Worm (Caenorhabditis elegans) whole organism, L4 larva: Measurements from ENCODE around the gene hst-2.
A peak's percentile ranks its signal among the peaks of the same experiment; 100 is the strongest.

Experiments
- D1046.2 ChIP-seq: fragments of 200-800 bp; sonication (Bioruptor generic); IDR thresholded peaks from 2 replicates; pipeline ENCODE4 v1.3.6; 2022; ENCODE audit warnings: missing genetic modification characterization, missing compliant biosample characterization
- F44E2.7 ChIP-seq: fragments of 200-800 bp; sonication (Bioruptor generic); IDR thresholded peaks from 2 replicates; pipeline ENCODE4 v2.1.2; 2022; ENCODE audit warnings: missing genetic modification characterization, missing compliant biosample characterization
- F49E8.2 ChIP-seq: sonication (generic microtip); optimal IDR thresholded peaks from 2 replicates; lab custom pipeline; 2016; ENCODE audit warnings: missing compliant biosample characterization, mild to moderate bottlenecking, missing genetic modification characterization, borderline replicate concordance
- T20F7.1 ChIP-seq: fragments of 200-800 bp; sonication (Bioruptor generic); optimal IDR thresholded peaks from 2 replicates; lab custom pipeline; 2018; ENCODE audit warnings: mild to moderate bottlenecking, missing genetic modification characterization, missing compliant biosample characterization
- Y105C5A.15 ChIP-seq: fragments of 200-800 bp; sonication (Bioruptor generic); IDR thresholded peaks from 2 replicates; pipeline ENCODE4 v1.3.6; 2022; ENCODE audit warnings: missing genetic modification characterization, missing compliant biosample characterization
- Y5F2A.4 ChIP-seq: fragments of 200-800 bp; sonication (Bioruptor generic); optimal IDR thresholded peaks from 2 replicates; lab custom pipeline; 2018; ENCODE audit warnings: mild to moderate bottlenecking, missing genetic modification characterization, missing compliant biosample characterization
- aha-1 ChIP-seq: fragments of 150-350 bp; peaks from one replicate; lab custom pipeline; 2014; ENCODE audit warnings: missing biosample characterization, missing genetic modification characterization
- aly-2 ChIP-seq: sonication (generic microtip); optimal IDR thresholded peaks from 2 replicates; lab custom pipeline; 2018; ENCODE audit warnings: missing biosample characterization, missing genetic modification characterization
- attf-4 ChIP-seq: sonication (generic microtip); optimal IDR thresholded peaks from 3 replicates; lab custom pipeline; 2017; ENCODE audit warnings: missing biosample characterization, missing genetic modification characterization
- ceh-32 ChIP-seq: sonication (generic microtip); optimal IDR thresholded peaks from 2 replicates; lab custom pipeline; 2016; ENCODE audit warnings: mild to moderate bottlenecking, missing genetic modification characterization, missing compliant biosample characterization; ENCODE audit not compliant: poor library complexity
- ceh-44 ChIP-seq: fragments of 200-800 bp; sonication (Bioruptor generic); IDR thresholded peaks from 2 replicates; pipeline ENCODE4 v1.3.6; 2022; ENCODE audit warnings: missing genetic modification reagents, missing genetic modification characterization, missing compliant biosample characterization
- ces-1 ChIP-seq: fragments of 150-350 bp; sonication (generic microtip); optimal IDR thresholded peaks from 4 replicates; lab custom pipeline; 2014; ENCODE audit warnings: missing biosample characterization, missing genetic modification reagents, missing genetic modification characterization
- cey-2 ChIP-seq: sonication (generic microtip); optimal IDR thresholded peaks from 3 replicates; lab custom pipeline; 2017; ENCODE audit warnings: missing genetic modification characterization, mild to moderate bottlenecking, missing compliant biosample characterization, antibody characterized with exemption, borderline replicate concordance; ENCODE audit not compliant: insufficient read depth
- ctbp-1 ChIP-seq: fragments of 200-800 bp; sonication (Bioruptor generic); IDR thresholded peaks from 2 replicates; pipeline ENCODE4 v1.3.6; 2022; ENCODE audit warnings: missing genetic modification reagents, missing genetic modification characterization, missing compliant biosample characterization
- daf-16 ChIP-seq, 3 experiments: sonication (generic microtip); optimal IDR thresholded peaks; 2 replicates each; lab custom pipeline; 2016 to 2017; ENCODE audit warnings: missing genetic modification characterization in 3 of 3, missing genetic modification reagents in 3 of 3, mild to moderate bottlenecking in 2 of 3, missing compliant biosample characterization in 2 of 3, missing biosample characterization in 1 of 3, moderate library complexity in 1 of 3
- daf-8 ChIP-seq: fragments of 200-800 bp; sonication (Bioruptor generic); IDR thresholded peaks from 2 replicates; pipeline ENCODE4 v1.3.6; 2022; ENCODE audit warnings: missing genetic modification characterization, missing compliant biosample characterization
- dmd-6 ChIP-seq: fragments of 200-800 bp; sonication (Bioruptor generic); IDR thresholded peaks from 2 replicates; pipeline ENCODE4 v1.3.6; 2022; ENCODE audit warnings: missing genetic modification reagents, missing genetic modification characterization, missing compliant biosample characterization
- dmd-8 ChIP-seq: fragments of 200-800 bp; sonication (Bioruptor generic); IDR thresholded peaks from 2 replicates; pipeline ENCODE4 v1.3.6; 2022; ENCODE audit warnings: missing genetic modification characterization, missing compliant biosample characterization
- dpl-1 ChIP-seq: fragments of 150-350 bp; optimal IDR thresholded peaks from 2 replicates; lab custom pipeline; 2014; ENCODE audit warnings: missing biosample characterization, missing genetic modification reagents, missing genetic modification characterization
- egl-43 ChIP-seq: fragments of 200-800 bp; sonication (Bioruptor generic); IDR thresholded peaks from 2 replicates; pipeline ENCODE4 v1.3.6; 2022; ENCODE audit warnings: missing genetic modification reagents, missing genetic modification characterization, missing compliant biosample characterization
- fkh-10 ChIP-seq: fragments of 150-350 bp; optimal IDR thresholded peaks from 2 replicates; lab custom pipeline; 2014; ENCODE audit warnings: missing biosample characterization, missing genetic modification reagents, missing genetic modification characterization
- gei-8 ChIP-seq: fragments of 200-800 bp; sonication (Bioruptor generic); optimal IDR thresholded peaks from 2 replicates; lab custom pipeline; 2018; ENCODE audit warnings: mild to moderate bottlenecking, missing genetic modification characterization, missing compliant biosample characterization
- hlh-11 ChIP-seq: fragments of 200-800 bp; sonication (Bioruptor generic); optimal IDR thresholded peaks from 2 replicates; lab custom pipeline; 2018; ENCODE audit warnings: mild to moderate bottlenecking, missing genetic modification characterization, missing compliant biosample characterization
- hlh-30 ChIP-seq: sonication (generic microtip); optimal IDR thresholded peaks from 2 replicates; lab custom pipeline; 2017; ENCODE audit warnings: antibody characterized with exemption, mild to moderate bottlenecking, missing genetic modification characterization, missing compliant biosample characterization; ENCODE audit not compliant: insufficient read depth
- jun-1 ChIP-seq: fragments of 150-350 bp; optimal IDR thresholded peaks from 2 replicates; lab custom pipeline; 2014; ENCODE audit warnings: missing biosample characterization, missing genetic modification reagents, missing genetic modification characterization
- lin-13 ChIP-seq: fragments of 150-350 bp; optimal IDR thresholded peaks from 2 replicates; lab custom pipeline; 2014; ENCODE audit warnings: missing biosample characterization, missing genetic modification reagents, missing genetic modification characterization
- lin-29 ChIP-seq: fragments of 200-800 bp; sonication (Bioruptor generic); IDR thresholded peaks from 2 replicates; pipeline ENCODE4 v1.3.6; 2022; ENCODE audit warnings: missing genetic modification reagents, missing genetic modification characterization, missing compliant biosample characterization
- lin-38 ChIP-seq: fragments of 200-800 bp; sonication (Bioruptor generic); IDR thresholded peaks from 2 replicates; pipeline ENCODE4 v1.3.6; 2022; ENCODE audit warnings: missing genetic modification reagents, missing genetic modification characterization, missing compliant biosample characterization
- lir-3 ChIP-seq: sonication (generic microtip); optimal IDR thresholded peaks from 2 replicates; lab custom pipeline; 2016; ENCODE audit warnings: mild to moderate bottlenecking, missing genetic modification characterization, missing compliant biosample characterization
- madf-5 ChIP-seq, 2 experiments: fragments of 200-800 bp; sonication (Bioruptor generic); IDR thresholded peaks; 2 replicates each; pipeline ENCODE4 v1.3.6; 2022; ENCODE audit warnings: missing compliant biosample characterization in 2 of 2, missing genetic modification characterization in 2 of 2
- madf-9 ChIP-seq: fragments of 200-800 bp; sonication (Bioruptor generic); conservative IDR thresholded peaks from 2 replicates; pipeline ENCODE4 v1.3.6; 2022; ENCODE audit warnings: missing genetic modification reagents, missing genetic modification characterization, missing compliant biosample characterization
- mdl-1 ChIP-seq, 2 experiments: fragments of 150-350 bp in 1 of 2; sonication (generic microtip) in 1 of 2; optimal IDR thresholded peaks; 2 replicates each; lab custom pipeline; 2014 to 2017; ENCODE audit warnings: missing biosample characterization in 2 of 2, missing genetic modification characterization in 2 of 2
- mdt-29 ChIP-seq: fragments of 200-800 bp; sonication (Bioruptor generic); IDR thresholded peaks from 2 replicates; pipeline ENCODE4 v1.3.6; 2022; ENCODE audit warnings: missing genetic modification reagents, missing genetic modification characterization, missing compliant biosample characterization
- mep-1 ChIP-seq: fragments of 150-350 bp; sonication (generic microtip); optimal IDR thresholded peaks from 3 replicates; lab custom pipeline; 2014; ENCODE audit warnings: missing biosample characterization, missing genetic modification characterization
- mxl-2 ChIP-seq: fragments of 200-800 bp; sonication (Bioruptor generic); conservative IDR thresholded peaks from 2 replicates; pipeline ENCODE4 v1.3.6; 2022; ENCODE audit warnings: missing genetic modification reagents, missing genetic modification characterization, missing compliant biosample characterization
- mxl-3 ChIP-seq: fragments of 200-800 bp; sonication (Bioruptor generic); optimal IDR thresholded peaks from 2 replicates; lab custom pipeline; 2018; ENCODE audit warnings: mild to moderate bottlenecking, missing genetic modification characterization, missing compliant biosample characterization
- nhr-11 ChIP-seq: fragments of 150-350 bp; optimal IDR thresholded peaks from 2 replicates; lab custom pipeline; 2014; ENCODE audit warnings: missing biosample characterization, missing genetic modification characterization
- nhr-28 ChIP-seq: fragments of 150-350 bp; optimal IDR thresholded peaks from 2 replicates; lab custom pipeline; 2014; ENCODE audit warnings: missing biosample characterization, missing genetic modification characterization
- nhr-48 ChIP-seq: sonication (generic microtip); optimal IDR thresholded peaks from 2 replicates; lab custom pipeline; 2016; ENCODE audit warnings: mild to moderate bottlenecking, missing genetic modification characterization, missing compliant biosample characterization
- nhr-77 ChIP-seq: fragments of 150-350 bp; optimal IDR thresholded peaks from 2 replicates; lab custom pipeline; 2014; ENCODE audit warnings: missing biosample characterization, missing genetic modification characterization
- pha-4 ChIP-seq, 2 experiments: fragments of 150-350 bp in 1 of 2; fragments of 200-800 bp in 1 of 2; sonication (Bioruptor generic) in 1 of 2; IDR thresholded peaks in 1 of 2; optimal IDR thresholded peaks in 1 of 2; 2 replicates each; pipeline versions ENCODE4 v1.3.6 to Lab custom; 2014 to 2022; ENCODE audit warnings: missing genetic modification characterization in 2 of 2, missing genetic modification reagents in 2 of 2, missing biosample characterization in 1 of 2, missing compliant biosample characterization in 1 of 2
- pqm-1 ChIP-seq: sonication (generic microtip); optimal IDR thresholded peaks from 2 replicates; lab custom pipeline; 2017; ENCODE audit warnings: missing biosample characterization, missing genetic modification characterization
- snpc-4 ChIP-seq: fragments of 150-350 bp; optimal IDR thresholded peaks from 2 replicates; lab custom pipeline; 2014; ENCODE audit warnings: missing biosample characterization, missing genetic modification characterization
- spr-1 ChIP-seq: sonication (generic microtip); optimal IDR thresholded peaks from 2 replicates; lab custom pipeline; 2016; ENCODE audit warnings: mild to moderate bottlenecking, missing genetic modification characterization, missing compliant biosample characterization
- spr-3 ChIP-seq: fragments of 200-800 bp; sonication (Bioruptor generic); optimal IDR thresholded peaks from 2 replicates; lab custom pipeline; 2018; ENCODE audit warnings: mild to moderate bottlenecking, missing genetic modification characterization, missing compliant biosample characterization
- ztf-11 ChIP-seq: fragments of 150-350 bp; optimal IDR thresholded peaks from 2 replicates; lab custom pipeline; 2014; ENCODE audit warnings: missing biosample characterization, missing genetic modification characterization

Gene hst-2

ce11 chrX:11250983-11251382 lies 44.0 kb upstream of the hst-2 start:
- TF ChIP-seq pqm-1 (tag; lab: Kevin White, UChicago) (peak; percentile 13), mxl-3 (no peak), ces-1 (GFP tag; lab: Kevin White, UChicago) (no peak), ztf-11 (tag; lab: Kevin White, UChicago) (no peak), cey-2 (tag; lab: Kevin White, UChicago) (no peak), ceh-44 (GFP tag; lab: Robert Waterston, UW) (no peak), F44E2.7 (GFP tag; lab: Robert Waterston, UW) (no peak), nhr-11 (tag; lab: Kevin White, UChicago) (no peak), nhr-28 (tag; lab: Kevin White, UChicago) (peak; percentile 30), lin-29 (GFP tag; lab: Robert Waterston, UW) (no peak), spr-1 (tag; lab: Kevin White, UChicago) (no peak), daf-8 (GFP tag; lab: Robert Waterston, UW) (no peak), F49E8.2 (no peak), daf-16 (GFP tag; optimal IDR thresholded peaks at IDR 0.05; lab: Kevin White, UChicago) (no peak), daf-16 (tag; optimal IDR thresholded peaks at IDR 0.05; lab: Kevin White, UChicago) (peak; percentile 40)
- TF ChIP-seq, all 104 proteins: peak for 3

- TF ChIP-seq mdl-1 (tag; optimal IDR thresholded peaks at IDR 0.05; lab: Kevin White, UChicago), result peak in 1 of 2 experiments; percentile 36
- TF ChIP-seq nhr-11 (tag; lab: Kevin White, UChicago), result no peak
- no peak for TF ChIP-seq ceh-32 (tag; lab: Kevin White, UChicago)
- TF ChIP-seq aha-1, result peak; percentile 3
- no peak for TF ChIP-seq snpc-4 (tag; lab: Kevin White, UChicago)
- TF ChIP-seq, all 104 proteins: peak for 2
These were observed 42.4 kb upstream of the hst-2 start for ce11 chrX:11249392-11249791.

DNA sequence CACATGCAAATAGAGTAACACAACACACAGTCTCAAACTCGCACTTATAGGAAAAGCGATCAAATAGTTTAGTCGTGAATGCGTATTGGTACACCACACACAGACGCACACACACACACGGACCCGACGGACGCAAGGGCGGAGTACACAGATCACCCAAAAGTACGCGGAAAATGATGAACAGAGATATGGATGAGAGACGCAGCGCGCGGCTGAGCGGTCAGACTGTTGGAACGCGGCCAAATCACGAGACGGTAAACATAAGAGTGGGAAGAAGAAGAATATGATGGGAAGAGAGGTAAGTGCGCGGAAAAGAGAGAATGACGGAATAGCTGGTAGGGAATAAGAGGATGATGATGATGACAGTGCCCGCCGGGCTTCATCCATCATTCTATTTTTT lies 41.1 kb upstream of the hst-2 start:
- TF ChIP-seq aha-1, result peak; percentile 37
- no peak for TF ChIP-seq lir-3 (tag; lab: Kevin White, UChicago)
- no peak for TF ChIP-seq dmd-8 (GFP tag; lab: Robert Waterston, UW)
- TF ChIP-seq lin-13, result no peak
- TF ChIP-seq fkh-10 (GFP tag; lab: Kevin White, UChicago), result no peak
- TF ChIP-seq attf-4 (tag; lab: Kevin White, UChicago), result no peak
- TF ChIP-seq D1046.2 (GFP tag; lab: Robert Waterston, UW), result no peak
- no peak for TF ChIP-seq T20F7.1
- peak; percentile 31 to 46 for TF ChIP-seq mdl-1 (tag; optimal IDR thresholded peaks at IDR 0.05; lab: Kevin White, UChicago)
- TF ChIP-seq mxl-3, result peak; percentile 67
- no peak for TF ChIP-seq mxl-2 (GFP tag; lab: Robert Waterston, UW)
- TF ChIP-seq ctbp-1 (GFP tag; lab: Robert Waterston, UW), result no peak
- TF ChIP-seq egl-43 (GFP tag; lab: Robert Waterston, UW), result no peak
- TF ChIP-seq aly-2 (tag; lab: Kevin White, UChicago), result no peak
- no peak for TF ChIP-seq nhr-77 (tag; lab: Kevin White, UChicago)
- TF ChIP-seq mdt-29 (GFP tag; lab: Robert Waterston, UW), result no peak
- TF ChIP-seq Y105C5A.15, result no peak
- no peak for TF ChIP-seq Y5F2A.4 (GFP tag; lab: Kevin White, UChicago)
- peak; percentile 79 for TF ChIP-seq hlh-30 (tag; lab: Kevin White, UChicago)
- TF ChIP-seq lin-38 (GFP tag; lab: Robert Waterston, UW), result no peak
- TF ChIP-seq ztf-11 (tag; lab: Kevin White, UChicago), result no peak
- no peak for TF ChIP-seq jun-1 (tag; lab: Kevin White, UChicago)
- no peak for TF ChIP-seq dpl-1 (GFP tag; lab: Kevin White, UChicago)
- peak; percentile 76 for TF ChIP-seq nhr-48 (tag; lab: Kevin White, UChicago)
- no peak for TF ChIP-seq cey-2 (tag; lab: Kevin White, UChicago)
- TF ChIP-seq spr-3 (GFP tag; lab: Kevin White, UChicago), result no peak
- peak; percentile 88 for TF ChIP-seq hlh-11 (tag; lab: Kevin White, UChicago)
- TF ChIP-seq ceh-44 (GFP tag; lab: Robert Waterston, UW), result no peak
- TF ChIP-seq dmd-6 (GFP tag; lab: Robert Waterston, UW), result no peak
- no peak for TF ChIP-seq gei-8
- no peak for TF ChIP-seq pha-4 (GFP tag; IDR thresholded peaks at IDR 0.05; lab: Robert Waterston, UW)
- TF ChIP-seq pha-4 (tag; optimal IDR thresholded peaks at IDR 0.05; lab: Kevin White, UChicago), result no peak
- peak; percentile 55 for TF ChIP-seq nhr-28 (tag; lab: Kevin White, UChicago)
- TF ChIP-seq madf-9, result peak; percentile 87
- TF ChIP-seq spr-1 (tag; lab: Kevin White, UChicago), result no peak
- TF ChIP-seq madf-5 (GFP tag; IDR thresholded peaks at IDR 0.05; lab: Robert Waterston, UW), result no peak
- no peak for TF ChIP-seq mep-1
